Fruit fly (Drosophila melanogaster) whole organism, embryonic: Measurements from ENCODE around the gene aos.

Source experiments
- ATbp ChIP-seq: fragments of 200-800 bp; sonication (Bioruptor generic); optimal IDR thresholded peaks from 2 replicates; lab custom pipeline; 2017; ENCODE audit warnings: missing biosample characterization, mild to moderate bottlenecking, missing genetic modification characterization, missing genetic modification reagents
- Bgb ChIP-seq: fragments of 200-800 bp; sonication (Bioruptor generic); IDR thresholded peaks from 2 replicates; pipeline ENCODE4 v1.3.6; 2022; ENCODE audit warnings: missing biosample characterization, missing genetic modification characterization; ENCODE audit not compliant: partially characterized antibody
- CG10274 ChIP-seq: fragments of 200-800 bp; sonication (Bioruptor generic); optimal IDR thresholded peaks from 3 replicates; lab custom pipeline; 2017; ENCODE audit warnings: missing biosample characterization, mild to moderate bottlenecking, missing genetic modification characterization
- CG10431 ChIP-seq: fragments of 200-800 bp; sonication (Bioruptor generic); optimal IDR thresholded peaks from 3 replicates; lab custom pipeline; 2018; ENCODE audit warnings: missing biosample characterization, mild to moderate bottlenecking, missing genetic modification characterization
- CG10462 ChIP-seq: fragments of 200-800 bp; sonication (Bioruptor generic); optimal IDR thresholded peaks from 2 replicates; lab custom pipeline; 2016; ENCODE audit warnings: missing biosample characterization, missing genetic modification characterization
- CG11560 ChIP-seq: fragments of 200-800 bp; sonication (Bioruptor generic); IDR thresholded peaks from 3 replicates; pipeline ENCODE4 v1.3.6; 2022; ENCODE audit warnings: missing biosample characterization, missing genetic modification characterization
- CG11723 ChIP-seq: fragments of 200-800 bp; sonication (Bioruptor generic); optimal IDR thresholded peaks from 2 replicates; lab custom pipeline; 2017; ENCODE audit warnings: missing biosample characterization, mild to moderate bottlenecking, missing genetic modification characterization
- CG15269 ChIP-seq: fragments of 200-800 bp; sonication (Bioruptor generic); optimal IDR thresholded peaks from 2 replicates; lab custom pipeline; 2018; ENCODE audit warnings: missing biosample characterization, mild to moderate bottlenecking, missing genetic modification characterization, moderate library complexity
- CG18476 ChIP-seq: fragments of 200-800 bp; sonication (Bioruptor generic); optimal IDR thresholded peaks from 2 replicates; lab custom pipeline; 2016; ENCODE audit warnings: missing biosample characterization, mild to moderate bottlenecking, missing genetic modification characterization
- CG2199 ChIP-seq: fragments of 200-800 bp; sonication (Bioruptor generic); IDR thresholded peaks from 3 replicates; pipeline ENCODE4 v1.3.6; 2022; ENCODE audit warnings: missing biosample characterization, missing genetic modification characterization
- CG2202 ChIP-seq: fragments of 200-800 bp; sonication (Bioruptor generic); optimal IDR thresholded peaks from 2 replicates; lab custom pipeline; 2018; ENCODE audit warnings: missing biosample characterization, mild to moderate bottlenecking, missing genetic modification characterization
- CG2712 ChIP-seq: fragments of 200-800 bp; optimal IDR thresholded peaks from 3 replicates; lab custom pipeline; 2019; ENCODE audit warnings: missing biosample characterization, mild to moderate bottlenecking, missing genetic modification characterization, moderate library complexity
- CG4424 ChIP-seq: fragments of 200-800 bp; sonication (Bioruptor generic); optimal IDR thresholded peaks from 3 replicates; lab custom pipeline; 2016; ENCODE audit warnings: missing biosample characterization, missing genetic modification characterization
- CG7357 ChIP-seq: fragments of 200-800 bp; sonication (Bioruptor generic); IDR thresholded peaks from 3 replicates; pipeline ENCODE4 v1.3.6; 2022; ENCODE audit warnings: missing biosample characterization, missing genetic modification characterization
- CG7963 ChIP-seq: fragments of 200-800 bp; sonication (Bioruptor generic); IDR thresholded peaks from 3 replicates; pipeline ENCODE4 v1.3.6; 2022; ENCODE audit warnings: missing biosample characterization, missing genetic modification characterization; ENCODE audit not compliant: partially characterized antibody
- CG8944 ChIP-seq: fragments of 200-800 bp; sonication (Bioruptor generic); optimal IDR thresholded peaks from 3 replicates; lab custom pipeline; 2016; ENCODE audit warnings: missing biosample characterization, missing genetic modification characterization
- Camta ChIP-seq: fragments of 200-800 bp; sonication (Bioruptor generic); optimal IDR thresholded peaks from 2 replicates; lab custom pipeline; 2016; ENCODE audit warnings: missing biosample characterization, missing genetic modification characterization
- D19A ChIP-seq: fragments of 200-800 bp; optimal IDR thresholded peaks from 3 replicates; lab custom pipeline; 2019; ENCODE audit warnings: missing biosample characterization, mild to moderate bottlenecking, missing genetic modification characterization, moderate library complexity
- Ets97D ChIP-seq: fragments of 200-800 bp; sonication (Bioruptor generic); optimal IDR thresholded peaks from 3 replicates; lab custom pipeline; 2016; ENCODE audit warnings: missing biosample characterization, missing genetic modification characterization
- Hmr ChIP-seq: fragments of 200-800 bp; sonication (Bioruptor generic); optimal IDR thresholded peaks from 3 replicates; lab custom pipeline; 2017; ENCODE audit warnings: mild to moderate bottlenecking, missing biosample characterization, missing genetic modification reagents, missing genetic modification characterization
- Jarid2 ChIP-seq: fragments of 200-800 bp; sonication (Bioruptor generic); optimal IDR thresholded peaks from 3 replicates; lab custom pipeline; 2017; ENCODE audit warnings: mild to moderate bottlenecking, missing biosample characterization, missing genetic modification reagents, missing genetic modification characterization
- MBD-R2 ChIP-seq: fragments of 200-800 bp; sonication (Bioruptor generic); IDR thresholded peaks from 2 replicates; pipeline ENCODE4 v1.3.6; 2022; ENCODE audit warnings: missing biosample characterization, missing genetic modification characterization
- Med ChIP-seq: fragments of 200-800 bp; sonication (Bioruptor generic); peaks from one replicate; lab custom pipeline; 2016; ENCODE audit warnings: missing biosample characterization, missing genetic modification characterization, mild to moderate bottlenecking, inconsistent platforms, moderate library complexity
- NC2β ChIP-seq: fragments of 200-800 bp; sonication (Bioruptor generic); optimal IDR thresholded peaks from 2 replicates; lab custom pipeline; 2016; ENCODE audit warnings: missing biosample characterization, missing genetic modification characterization
- PHDP ChIP-seq: fragments of 200-800 bp; sonication (Bioruptor generic); optimal IDR thresholded peaks from 3 replicates; lab custom pipeline; 2018; ENCODE audit warnings: missing biosample characterization, mild to moderate bottlenecking, missing genetic modification characterization, moderate library complexity
- Pdp1 ChIP-seq, 2 experiments: fragments of 200-800 bp; sonication (Bioruptor generic); optimal IDR thresholded peaks; 3 replicates each; lab custom pipeline; 2016; ENCODE audit warnings: missing biosample characterization in 2 of 2, missing genetic modification characterization in 2 of 2, mild to moderate bottlenecking in 1 of 2, moderate library complexity in 1 of 2
- Ptx1 ChIP-seq: fragments of 200-800 bp; sonication (Bioruptor generic); IDR thresholded peaks from 2 replicates; pipeline ENCODE4 v1.3.6; 2022; ENCODE audit warnings: missing biosample characterization, missing genetic modification characterization
- Sox102F ChIP-seq: fragments of 200-800 bp; sonication (Bioruptor generic); optimal IDR thresholded peaks from 2 replicates; lab custom pipeline; 2018; ENCODE audit warnings: missing biosample characterization, mild to moderate bottlenecking, missing genetic modification characterization, moderate library complexity
- ara ChIP-seq: fragments of 200-800 bp; sonication (Bioruptor generic); IDR thresholded peaks from 2 replicates; pipeline ENCODE4 v1.3.6; 2022; ENCODE audit warnings: missing biosample characterization, missing genetic modification characterization
- bsh ChIP-seq, 2 experiments: fragments of 200-800 bp; sonication (Bioruptor generic); optimal IDR thresholded peaks; 2 replicates each; lab custom pipeline; 2017 to 2018; ENCODE audit warnings: mild to moderate bottlenecking in 2 of 2, missing biosample characterization in 2 of 2, missing genetic modification characterization in 2 of 2, moderate library complexity in 1 of 2
- caup ChIP-seq: fragments of 200-800 bp; sonication (Bioruptor generic); optimal IDR thresholded peaks from 3 replicates; lab custom pipeline; 2017; ENCODE audit warnings: missing biosample characterization, mild to moderate bottlenecking, missing genetic modification characterization, moderate library complexity; ENCODE audit not compliant: severe bottlenecking
- danr ChIP-seq: fragments of 200-800 bp; sonication (Bioruptor generic); IDR thresholded peaks from 2 replicates; pipeline ENCODE4 v1.3.6; 2022; ENCODE audit warnings: missing biosample characterization, missing genetic modification characterization
- disco-r ChIP-seq: fragments of 200-800 bp; sonication (Bioruptor generic); optimal IDR thresholded peaks from 2 replicates; lab custom pipeline; 2016; ENCODE audit warnings: missing biosample characterization, missing genetic modification characterization
- dmrt99B ChIP-seq: fragments of 200-800 bp; sonication (Bioruptor generic); optimal IDR thresholded peaks from 2 replicates; lab custom pipeline; 2018; ENCODE audit warnings: missing biosample characterization, mild to moderate bottlenecking, missing genetic modification characterization, moderate library complexity
- grau ChIP-seq: fragments of 200-800 bp; optimal IDR thresholded peaks from 3 replicates; lab custom pipeline; 2019; ENCODE audit warnings: missing biosample characterization, mild to moderate bottlenecking, missing genetic modification characterization, moderate library complexity
- grn ChIP-seq: fragments of 200-800 bp; sonication (Bioruptor generic); optimal IDR thresholded peaks from 3 replicates; lab custom pipeline; 2017; ENCODE audit warnings: missing biosample characterization, missing genetic modification characterization
- hb ChIP-seq: fragments of 200-800 bp; sonication (Bioruptor generic); IDR thresholded peaks from 3 replicates; pipeline ENCODE4 v1.3.6; 2022; ENCODE audit warnings: missing biosample characterization, missing genetic modification characterization; ENCODE audit not compliant: partially characterized antibody
- maf-S ChIP-seq: fragments of 200-800 bp; sonication (Bioruptor generic); optimal IDR thresholded peaks from 2 replicates; lab custom pipeline; 2016; ENCODE audit warnings: missing biosample characterization, missing genetic modification characterization
- onecut ChIP-seq: fragments of 200-800 bp; sonication (Bioruptor generic); IDR thresholded peaks from 2 replicates; pipeline ENCODE4 v1.3.6; 2022; ENCODE audit warnings: missing biosample characterization, missing genetic modification characterization
- pzg ChIP-seq: fragments of 200-800 bp; sonication (Bioruptor generic); optimal IDR thresholded peaks from 3 replicates; lab custom pipeline; 2018; ENCODE audit warnings: missing biosample characterization, mild to moderate bottlenecking, missing genetic modification characterization, moderate library complexity
- repo ChIP-seq: fragments of 200-800 bp; sonication (Bioruptor generic); optimal IDR thresholded peaks from 2 replicates; lab custom pipeline; 2016; ENCODE audit warnings: missing biosample characterization, missing genetic modification characterization
- row ChIP-seq: fragments of 200-800 bp; sonication (Bioruptor generic); IDR thresholded peaks from 3 replicates; pipeline ENCODE4 v1.3.6; 2022; ENCODE audit warnings: missing biosample characterization, missing genetic modification characterization
- salm ChIP-seq: fragments of 200-800 bp; sonication (Bioruptor generic); optimal IDR thresholded peaks from 2 replicates; lab custom pipeline; 2018; ENCODE audit warnings: missing biosample characterization, mild to moderate bottlenecking, missing genetic modification characterization
- tup ChIP-seq: fragments of 200-800 bp; sonication (Bioruptor generic); optimal IDR thresholded peaks from 2 replicates; lab custom pipeline; 2016; ENCODE audit warnings: missing biosample characterization, mild to moderate bottlenecking, missing genetic modification characterization, moderate library complexity
- tx ChIP-seq: fragments of 200-800 bp; sonication (Bioruptor generic); optimal IDR thresholded peaks from 2 replicates; lab custom pipeline; 2016; ENCODE audit warnings: missing biosample characterization, missing genetic modification characterization
- unc-4 ChIP-seq: fragments of 200-800 bp; sonication (Bioruptor generic); IDR thresholded peaks from 2 replicates; pipeline ENCODE4 v1.3.6; 2022; ENCODE audit warnings: missing biosample characterization, missing genetic modification characterization; ENCODE audit not compliant: partially characterized antibody
- vnd ChIP-seq: fragments of 200-800 bp; sonication (Bioruptor generic); IDR thresholded peaks from 3 replicates; pipeline ENCODE4 v1.3.6; 2022; ENCODE audit warnings: missing biosample characterization, missing genetic modification characterization; ENCODE audit not compliant: partially characterized antibody

Gene aos

DNA sequence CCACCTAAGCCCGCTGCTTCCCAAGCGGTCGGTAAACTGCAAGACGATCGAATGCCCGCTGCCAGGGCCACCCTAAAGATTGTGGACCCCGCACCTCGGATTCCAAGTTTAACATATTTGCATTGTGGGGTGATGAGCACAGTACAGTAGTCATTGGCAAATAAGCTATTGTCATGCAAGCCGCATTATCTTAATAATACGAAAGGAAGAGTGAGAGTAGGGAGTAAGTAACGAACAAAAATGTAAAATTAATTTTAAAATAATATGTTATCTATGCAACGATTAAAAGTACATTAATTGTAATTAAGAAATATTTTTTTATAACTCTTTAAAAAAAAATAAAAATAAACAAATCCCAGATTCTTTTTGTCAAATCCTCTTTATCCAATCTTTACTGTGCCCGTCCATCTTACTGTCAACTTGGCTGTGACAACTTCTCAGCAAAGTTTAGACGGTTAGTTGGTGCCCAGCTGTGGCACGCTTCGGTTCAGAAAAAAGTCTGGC is 13.8 kb upstream of the aos start, which contains the start of gene st:
Gene st (plus strand): TSS at position 454 of the 504 bp plus-strand sequence.
- TF ChIP-seq tx (GFP tag; lab: Kevin White, UChicago) (no peak), tup (GFP tag; lab: Kevin White, UChicago) (no peak), Bgb (no peak), Sox102F (GFP tag; lab: Kevin White, UChicago) (peak; percentile 18), Med (GFP tag; lab: Kevin White, UChicago) (peak; percentile 69), CG10274 (no peak), grau (tag; lab: Kevin White, UChicago) (peak; percentile 71), unc-4 (GFP tag; lab: Robert Waterston, UW) (no peak), maf-S (no peak), CG2712 (tag; lab: Kevin White, UChicago) (peak; percentile 27), CG11560 (tag; lab: Robert Waterston, UW) (no peak), row (GFP tag; lab: Robert Waterston, UW) (peak; percentile 38; the same call in 1 of the 3 replicates), Ptx1 (peak; percentile 19; the same call in 1 of the 2 replicates)

DNA sequence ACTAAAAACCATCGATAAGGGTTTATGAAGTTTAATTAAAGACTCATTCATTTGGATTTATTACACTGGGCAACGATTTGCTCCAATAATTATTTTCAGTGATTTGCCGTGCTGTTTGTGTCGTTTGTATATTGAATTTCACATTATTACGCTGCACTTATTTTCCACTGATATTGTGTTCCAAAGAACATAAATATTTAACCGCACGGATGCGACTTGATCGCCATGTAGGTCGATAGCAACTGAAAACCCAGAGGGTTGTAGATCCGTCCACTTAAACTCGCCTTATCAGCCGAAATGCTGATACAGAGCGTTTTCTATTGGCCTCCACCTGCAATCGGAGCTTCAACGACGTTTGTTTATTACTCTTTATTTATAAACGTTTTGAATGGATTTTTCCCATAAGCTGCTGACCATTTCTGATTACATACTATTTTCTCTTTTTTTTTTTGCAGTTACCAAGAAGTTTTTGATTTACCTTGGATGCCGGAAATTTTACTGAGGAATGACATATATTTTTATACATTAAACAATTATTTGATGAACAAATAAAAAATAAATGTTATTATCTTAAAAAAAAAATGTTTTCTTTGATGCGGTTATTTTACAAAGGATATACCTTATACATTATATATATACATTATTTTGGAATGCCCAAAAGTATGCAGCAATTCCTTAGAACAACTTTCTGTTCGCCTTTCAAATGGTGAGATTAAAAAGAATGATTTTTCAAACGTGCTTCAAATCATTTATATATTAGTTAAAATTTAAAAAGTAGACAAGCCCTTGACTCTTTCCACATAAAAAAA is 12.7 kb upstream of the aos start, which contains the start of gene CG42514:
Gene CG42514 (minus strand): TSS at position 248 of the 809 bp plus-strand sequence.
- TF ChIP-seq Jarid2 (GFP tag; lab: Kevin White, UChicago) (peak; percentile 30), NC2β (no peak), bsh (GFP tag; optimal IDR thresholded peaks at IDR 0.05; lab: Kevin White, UChicago) (no peak), Med (GFP tag; lab: Kevin White, UChicago) (peak; percentile 70), vnd (GFP tag; lab: Robert Waterston, UW) (no peak), ara (GFP tag; lab: Robert Waterston, UW) (no peak), dmrt99B (tag; lab: Kevin White, UChicago) (no peak), pzg (GFP tag; lab: Kevin White, UChicago) (no peak), PHDP (tag; lab: Kevin White, UChicago) (no peak), CG11723 (GFP tag; lab: Kevin White, UChicago) (no peak), CG10462 (no peak), Pdp1 (GFP tag; optimal IDR thresholded peaks at IDR 0.05; lab: Kevin White, UChicago) (no peak), Ets97D (GFP tag; lab: Kevin White, UChicago) (no peak), salm (tag; lab: Kevin White, UChicago) (no peak), CG2202 (no peak), ATbp (no peak), repo (GFP tag; lab: Kevin White, UChicago) (no peak), CG4424 (GFP tag; lab: Kevin White, UChicago) (no peak), CG10431 (GFP tag; lab: Kevin White, UChicago) (no peak), CG7963 (GFP tag; lab: Robert Waterston, UW) (no peak), CG15269 (no peak), CG18476 (GFP tag; lab: Kevin White, UChicago) (no peak), disco-r (GFP tag; lab: Kevin White, UChicago) (no peak), onecut (no peak), MBD-R2 (GFP tag; lab: Robert Waterston, UW) (no peak), CG7357 (GFP tag; lab: Robert Waterston, UW) (no peak), CG2199 (GFP tag; lab: Robert Waterston, UW) (peak; percentile 69; the same call in 1 of the 3 replicates), grn (GFP tag; lab: Kevin White, UChicago) (peak; percentile 44), D19A (tag; lab: Kevin White, UChicago) (peak; percentile 85), danr (GFP tag; lab: Robert Waterston, UW) (no peak), Hmr (no peak), caup (GFP tag; lab: Kevin White, UChicago) (no peak), hb (GFP tag; lab: Robert Waterston, UW) (no peak), Camta (GFP tag; lab: Kevin White, UChicago) (no peak), CG8944 (no peak)
